Worm (Caenorhabditis elegans) whole organism, L1 larva: ENCODE measurements around the gene T19D2.3.

Experiments used
- ama-1 ChIP-seq: fragments of 150-350 bp; optimal IDR thresholded peaks from 2 replicates; lab custom pipeline; 2014
- lsy-2 ChIP-seq, 2 experiments: fragments of 150-350 bp; optimal IDR thresholded peaks; 2 replicates each; lab custom pipeline; 2014; ENCODE audit warnings: missing biosample characterization in 2 of 2, missing genetic modification characterization in 2 of 2
- snpc-4 ChIP-seq: fragments of 150-350 bp; optimal IDR thresholded peaks from 2 replicates; lab custom pipeline; 2014; ENCODE audit warnings: missing biosample characterization, missing genetic modification characterization

DNA sequence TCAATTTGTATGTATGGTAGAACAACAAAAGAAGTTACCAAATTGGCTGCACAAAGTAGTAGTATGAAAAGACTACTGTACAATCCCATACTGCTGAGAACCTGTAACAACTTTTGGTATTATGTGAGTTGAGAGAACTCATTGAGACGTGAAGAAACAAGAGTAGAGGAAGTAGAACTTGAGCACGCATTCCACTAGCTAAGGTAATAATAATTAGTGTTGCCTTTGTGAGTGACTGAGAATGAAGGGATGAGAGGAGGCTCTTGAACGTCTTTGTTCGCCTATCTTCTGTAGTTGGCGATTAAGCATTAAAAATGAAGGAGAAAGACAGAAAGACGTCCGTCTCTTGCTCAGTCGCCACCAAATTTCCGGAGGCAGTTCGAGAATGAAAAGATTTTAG is 34.5 kb downstream of the T19D2.3 start, which contains the start of gene C16B8.4:
- no peak for TF ChIP-seq ama-1 (lab: Kevin White, UChicago)
- no peak for TF ChIP-seq snpc-4 (tag; lab: Kevin White, UChicago)
- no peak for TF ChIP-seq lsy-2 (tag; optimal IDR thresholded peaks at IDR 0.05; lab: Kevin White, UChicago)
